Worm (Caenorhabditis elegans) whole organism, L3 larva: Measurements from ENCODE around the gene ins-39.

Source experiments
- aly-2 ChIP-seq: fragments of 150-350 bp; optimal IDR thresholded peaks from 2 replicates; lab custom pipeline; 2014; ENCODE audit warnings: missing biosample characterization, missing genetic modification characterization
- elt-2 ChIP-seq: sonication (generic microtip); optimal IDR thresholded peaks from 2 replicates; lab custom pipeline; 2016; ENCODE audit warnings: missing genetic modification reagents, mild to moderate bottlenecking, missing genetic modification characterization, missing compliant biosample characterization
- elt-3 ChIP-seq, 3 experiments: fragments of 150-350 bp in 1 of 3; sonication (generic microtip) in 2 of 3; optimal IDR thresholded peaks; 2 replicates in 2 of 3; 4 replicates in 1 of 3; lab custom pipeline; 2014 to 2017; ENCODE audit warnings: missing biosample characterization in 3 of 3, missing genetic modification characterization in 3 of 3
- fkh-10 ChIP-seq: sonication (generic microtip); optimal IDR thresholded peaks from 2 replicates; lab custom pipeline; 2017; ENCODE audit warnings: missing biosample characterization, missing genetic modification reagents, missing genetic modification characterization
- nhr-11 ChIP-seq: fragments of 150-350 bp; optimal IDR thresholded peaks from 2 replicates; lab custom pipeline; 2014; ENCODE audit warnings: missing biosample characterization, missing genetic modification characterization
- nhr-237 ChIP-seq: fragments of 150-350 bp; optimal IDR thresholded peaks from 2 replicates; lab custom pipeline; 2014; ENCODE audit warnings: missing biosample characterization, missing genetic modification characterization
- nhr-76 ChIP-seq: fragments of 150-350 bp; sonication (generic microtip); optimal IDR thresholded peaks from 5 replicates; lab custom pipeline; 2014; ENCODE audit warnings: missing biosample characterization, missing genetic modification characterization
- nhr-77 ChIP-seq: fragments of 150-350 bp; optimal IDR thresholded peaks from 2 replicates; lab custom pipeline; 2014; ENCODE audit warnings: missing biosample characterization, missing genetic modification characterization
- pqm-1 ChIP-seq: fragments of 150-350 bp; optimal IDR thresholded peaks from 2 replicates; lab custom pipeline; 2017; ENCODE audit warnings: missing biosample characterization, missing genetic modification characterization, inconsistent platforms
- snpc-4 ChIP-seq: fragments of 150-350 bp; optimal IDR thresholded peaks from 2 replicates; lab custom pipeline; 2014; ENCODE audit warnings: missing biosample characterization, missing genetic modification characterization
- tbx-2 ChIP-seq: sonication (generic microtip); optimal IDR thresholded peaks from 2 replicates; lab custom pipeline; 2016; ENCODE audit warnings: mild to moderate bottlenecking, missing genetic modification characterization, missing compliant biosample characterization
- unc-62 ChIP-seq: fragments of 150-350 bp; sonication (generic microtip); optimal IDR thresholded peaks from 4 replicates; lab custom pipeline; 2014; ENCODE audit warnings: missing biosample characterization, missing genetic modification reagents, missing genetic modification characterization

- TF ChIP-seq unc-62 (GFP tag; lab: Kevin White, UChicago) (no peak), fkh-10 (GFP tag; lab: Kevin White, UChicago) (no peak), tbx-2 (tag; lab: Kevin White, UChicago) (no peak), elt-2 (tag; lab: Kevin White, UChicago) (no peak), pqm-1 (no peak), elt-3 (tag; optimal IDR thresholded peaks at IDR 0.05; lab: Kevin White, UChicago) (no peak), nhr-11 (tag; lab: Kevin White, UChicago) (no peak), nhr-77 (tag; lab: Kevin White, UChicago) (no peak), snpc-4 (no peak), nhr-237 (tag; lab: Kevin White, UChicago) (no peak), nhr-76 (tag; lab: Kevin White, UChicago) (no peak), aly-2 (tag; lab: Kevin White, UChicago) (no peak)
These were observed 33.1 kb downstream of the ins-39 start, which contains the start of gene H42K12.3 for ce11 chrX:1311084-1311483.
